Worm (Caenorhabditis elegans) whole organism, late embryonic: ENCODE measurements around the gene sodh-2.

ENCODE experiments used
- eyg-1 ChIP-seq: sonication (generic microtip); optimal IDR thresholded peaks from 2 replicates; lab custom pipeline; 2016; ENCODE audit warnings: missing genotype, missing genetic modification characterization, missing compliant biosample characterization
- fkh-6 ChIP-seq: sonication (generic microtip); optimal IDR thresholded peaks from 2 replicates; lab custom pipeline; 2016; ENCODE audit warnings: missing genetic modification characterization, missing compliant biosample characterization
- hlh-15 ChIP-seq: sonication (generic microtip); optimal IDR thresholded peaks from 2 replicates; lab custom pipeline; 2016; ENCODE audit warnings: missing genetic modification characterization, missing compliant biosample characterization
- pha-4 ChIP-seq: fragments of 150-350 bp; optimal IDR thresholded peaks from 2 replicates; lab custom pipeline; 2018; ENCODE audit warnings: missing biosample characterization, missing genetic modification reagents, missing genetic modification characterization
- rnt-1 ChIP-seq: sonication (generic microtip); optimal IDR thresholded peaks from 2 replicates; lab custom pipeline; 2016; ENCODE audit warnings: missing genetic modification characterization, missing compliant biosample characterization
- zip-5 ChIP-seq: sonication (generic microtip); optimal IDR thresholded peaks from 2 replicates; lab custom pipeline; 2016; ENCODE audit warnings: missing genetic modification characterization, missing compliant biosample characterization

- no peak for TF ChIP-seq eyg-1 (tag; lab: Kevin White, UChicago)
- no peak for TF ChIP-seq hlh-15 (tag; lab: Kevin White, UChicago)
- no peak for TF ChIP-seq pha-4
- TF ChIP-seq rnt-1 (tag; lab: Kevin White, UChicago): no peak
- TF ChIP-seq fkh-6 (tag; lab: Kevin White, UChicago): no peak
- TF ChIP-seq zip-5 (tag; lab: Kevin White, UChicago): no peak
These were observed 47.2 kb downstream of the sodh-2 start, which contains the start of gene nphp-4 for ce11 chrV:11843678-11844366.
